Fruit fly (Drosophila melanogaster) whole organism, prepupa: ENCODE measurements around the gene dpr14.

Experiments
- CG10631 ChIP-seq: fragments of 200-800 bp; sonication (Bioruptor generic); optimal IDR thresholded peaks from 2 replicates; lab custom pipeline; 2016; ENCODE audit warnings: missing biosample characterization, missing genetic modification characterization
- CG10669 ChIP-seq: fragments of 200-800 bp; sonication (Bioruptor generic); optimal IDR thresholded peaks from 3 replicates; lab custom pipeline; 2018; ENCODE audit warnings: missing biosample characterization, mild to moderate bottlenecking, missing genetic modification characterization, moderate library complexity
- CG11294 ChIP-seq: fragments of 200-800 bp; sonication (Bioruptor generic); IDR thresholded peaks from 2 replicates; pipeline ENCODE4 v1.3.6; 2022; ENCODE audit warnings: missing biosample characterization, missing genetic modification characterization
- CG11762 ChIP-seq: fragments of 200-800 bp; sonication (Bioruptor generic); optimal IDR thresholded peaks from 3 replicates; lab custom pipeline; 2016; ENCODE audit warnings: missing biosample characterization, missing genetic modification characterization; ENCODE audit not compliant: insufficient read depth
- CG11902 ChIP-seq: fragments of 200-800 bp; sonication (Bioruptor generic); optimal IDR thresholded peaks from 3 replicates; lab custom pipeline; 2016; ENCODE audit warnings: missing biosample characterization, missing genetic modification characterization
- CG1621 ChIP-seq: fragments of 200-800 bp; sonication (Bioruptor generic); optimal IDR thresholded peaks from 3 replicates; lab custom pipeline; 2018; ENCODE audit warnings: missing biosample characterization, mild to moderate bottlenecking, missing genetic modification characterization
- CG31627 ChIP-seq: fragments of 200-800 bp; sonication (Bioruptor generic); optimal IDR thresholded peaks from 3 replicates; lab custom pipeline; 2016; ENCODE audit warnings: missing biosample characterization, missing genetic modification characterization
- CG34406 ChIP-seq: fragments of 200-800 bp; sonication (Bioruptor generic); optimal IDR thresholded peaks from 3 replicates; lab custom pipeline; 2016; ENCODE audit warnings: missing biosample characterization, missing genetic modification characterization
- CG3919 ChIP-seq: fragments of 200-800 bp; sonication (Bioruptor generic); optimal IDR thresholded peaks from 3 replicates; lab custom pipeline; 2016; ENCODE audit warnings: missing biosample characterization, missing genetic modification characterization
- CG6163 ChIP-seq: fragments of 200-800 bp; sonication (Bioruptor generic); IDR thresholded peaks from 3 replicates; pipeline ENCODE4 v1.3.6; 2022; ENCODE audit warnings: missing biosample characterization, missing genetic modification characterization
- CG6792 ChIP-seq: fragments of 200-800 bp; sonication (Bioruptor generic); optimal IDR thresholded peaks from 3 replicates; lab custom pipeline; 2016; ENCODE audit warnings: missing biosample characterization, missing genetic modification characterization
- CG6808 ChIP-seq: fragments of 200-800 bp; sonication (Bioruptor generic); optimal IDR thresholded peaks from 3 replicates; lab custom pipeline; 2017; ENCODE audit warnings: missing biosample characterization, missing genetic modification characterization, mild to moderate bottlenecking, moderate library complexity, missing genetic modification reagents
- CG6854 ChIP-seq: fragments of 200-800 bp; sonication (Bioruptor generic); optimal IDR thresholded peaks from 2 replicates; lab custom pipeline; 2017; ENCODE audit warnings: missing biosample characterization, mild to moderate bottlenecking, missing genetic modification characterization
- CG7368 ChIP-seq: fragments of 200-800 bp; sonication (Bioruptor generic); optimal IDR thresholded peaks from 3 replicates; lab custom pipeline; 2016; ENCODE audit warnings: missing biosample characterization, missing genetic modification characterization
- CG8319 ChIP-seq: fragments of 200-800 bp; sonication (Bioruptor generic); optimal IDR thresholded peaks from 3 replicates; lab custom pipeline; 2016; ENCODE audit warnings: missing biosample characterization, missing genetic modification characterization
- CG8632 ChIP-seq: fragments of 200-800 bp; sonication (Bioruptor generic); optimal IDR thresholded peaks from 3 replicates; lab custom pipeline; 2016; ENCODE audit warnings: missing biosample characterization, missing genetic modification characterization
- Eip75B ChIP-seq: fragments of 200-800 bp; sonication (Bioruptor generic); optimal IDR thresholded peaks from 3 replicates; lab custom pipeline; 2016; ENCODE audit warnings: missing biosample characterization, missing genetic modification characterization
- Eip78C ChIP-seq: fragments of 200-800 bp; sonication (Bioruptor generic); peaks from one replicate; lab custom pipeline; 2016; ENCODE audit warnings: missing biosample characterization, missing genetic modification characterization
- Ets21C ChIP-seq: fragments of 200-800 bp; sonication (Bioruptor generic); optimal IDR thresholded peaks from 3 replicates; lab custom pipeline; 2016; ENCODE audit warnings: missing biosample characterization, missing genetic modification characterization
- Ets96B ChIP-seq: fragments of 200-800 bp; optimal IDR thresholded peaks from 2 replicates; lab custom pipeline; 2019; ENCODE audit warnings: missing biosample characterization, mild to moderate bottlenecking, missing genetic modification characterization, moderate library complexity
- Gug ChIP-seq: fragments of 200-800 bp; sonication (Bioruptor generic); IDR thresholded peaks from 2 replicates; pipeline ENCODE4 v1.3.6; 2022; ENCODE audit warnings: missing biosample characterization, missing genetic modification characterization
- Hr38 ChIP-seq: sonication (Bioruptor generic); optimal IDR thresholded peaks from 2 replicates; lab custom pipeline; 2016; ENCODE audit warnings: missing biosample characterization, missing genetic modification characterization
- Hr39 ChIP-seq: fragments of 200-800 bp; sonication (Bioruptor generic); optimal IDR thresholded peaks from 2 replicates; lab custom pipeline; 2016; ENCODE audit warnings: missing biosample characterization, missing genetic modification characterization
- Hr4 ChIP-seq: fragments of 200-800 bp; sonication (Bioruptor generic); optimal IDR thresholded peaks from 3 replicates; lab custom pipeline; 2016; ENCODE audit warnings: missing biosample characterization, missing genetic modification characterization
- OdsH ChIP-seq: fragments of 200-800 bp; sonication (Bioruptor generic); optimal IDR thresholded peaks from 3 replicates; lab custom pipeline; 2016; ENCODE audit warnings: missing biosample characterization, missing genetic modification characterization
- Smox ChIP-seq: fragments of 200-800 bp; sonication (Bioruptor generic); optimal IDR thresholded peaks from 3 replicates; lab custom pipeline; 2016; ENCODE audit warnings: missing biosample characterization, missing genetic modification characterization
- Sox102F ChIP-seq: fragments of 200-800 bp; sonication (Bioruptor generic); optimal IDR thresholded peaks from 2 replicates; lab custom pipeline; 2016; ENCODE audit warnings: missing biosample characterization, mild to moderate bottlenecking, missing genetic modification characterization
- Sox14 ChIP-seq: fragments of 200-800 bp; sonication (Bioruptor generic); optimal IDR thresholded peaks from 3 replicates; lab custom pipeline; 2016; ENCODE audit warnings: missing biosample characterization, missing genetic modification characterization
- Sox15 ChIP-seq: fragments of 200-800 bp; sonication (Bioruptor generic); optimal IDR thresholded peaks from 3 replicates; lab custom pipeline; 2016; ENCODE audit warnings: missing biosample characterization, missing genetic modification characterization
- achi ChIP-seq: fragments of 200-800 bp; sonication (Bioruptor generic); optimal IDR thresholded peaks from 3 replicates; lab custom pipeline; 2016; ENCODE audit warnings: missing biosample characterization, missing genetic modification characterization
- acj6 ChIP-seq: fragments of 200-800 bp; sonication (Bioruptor generic); optimal IDR thresholded peaks from 3 replicates; lab custom pipeline; 2016; ENCODE audit warnings: missing biosample characterization, missing genetic modification characterization
- dsx ChIP-seq: fragments of 200-800 bp; optimal IDR thresholded peaks from 3 replicates; lab custom pipeline; 2019; ENCODE audit warnings: missing biosample characterization, mild to moderate bottlenecking, missing genetic modification characterization, moderate library complexity; ENCODE audit not compliant: poor library complexity, severe bottlenecking
- eg ChIP-seq: fragments of 200-800 bp; sonication (Bioruptor generic); IDR thresholded peaks from 3 replicates; pipeline ENCODE4 v1.3.6; 2022; ENCODE audit warnings: missing biosample characterization, missing genetic modification characterization
- esn ChIP-seq: fragments of 200-800 bp; sonication (Bioruptor generic); optimal IDR thresholded peaks from 2 replicates; lab custom pipeline; 2016; ENCODE audit warnings: missing biosample characterization, mild to moderate bottlenecking, missing genetic modification characterization, moderate library complexity
- fd59A ChIP-seq: fragments of 200-800 bp; sonication (Bioruptor generic); optimal IDR thresholded peaks from 2 replicates; lab custom pipeline; 2017; ENCODE audit warnings: missing biosample characterization, mild to moderate bottlenecking, missing genetic modification characterization, missing genetic modification reagents
- fd85E ChIP-seq: fragments of 200-800 bp; sonication (Bioruptor generic); optimal IDR thresholded peaks from 3 replicates; lab custom pipeline; 2016; ENCODE audit warnings: missing biosample characterization, missing genetic modification characterization
- fkh ChIP-seq: fragments of 200-800 bp; sonication (Bioruptor generic); optimal IDR thresholded peaks from 3 replicates; lab custom pipeline; 2017; ENCODE audit warnings: missing biosample characterization, mild to moderate bottlenecking, missing genetic modification characterization, moderate library complexity
- net ChIP-seq: fragments of 200-800 bp; sonication (Bioruptor generic); optimal IDR thresholded peaks from 3 replicates; lab custom pipeline; 2016; ENCODE audit warnings: missing biosample characterization, missing genetic modification characterization
- pdm3 ChIP-seq: fragments of 200-800 bp; sonication (Bioruptor generic); optimal IDR thresholded peaks from 3 replicates; lab custom pipeline; 2016; ENCODE audit warnings: missing biosample characterization, missing genetic modification characterization
- salr ChIP-seq, 2 experiments: fragments of 200-800 bp; sonication (Bioruptor generic); optimal IDR thresholded peaks; 3 replicates each; lab custom pipeline; 2016 to 2018; ENCODE audit warnings: missing biosample characterization in 2 of 2, missing genetic modification characterization in 2 of 2, mild to moderate bottlenecking in 1 of 2
- ss ChIP-seq, 2 experiments: fragments of 200-800 bp; sonication (Bioruptor generic); optimal IDR thresholded peaks; 2 replicates in 1 of 2; 3 replicates in 1 of 2; lab custom pipeline; 2017 to 2018; ENCODE audit warnings: mild to moderate bottlenecking in 2 of 2, missing biosample characterization in 2 of 2, missing genetic modification characterization in 2 of 2, moderate library complexity in 1 of 2
- svp ChIP-seq: fragments of 200-800 bp; sonication (Bioruptor generic); peaks from one replicate; lab custom pipeline; 2016; ENCODE audit warnings: missing biosample characterization, missing genetic modification characterization
- topi ChIP-seq: fragments of 200-800 bp; sonication (Bioruptor generic); optimal IDR thresholded peaks from 3 replicates; lab custom pipeline; 2016; ENCODE audit warnings: missing biosample characterization, missing genetic modification characterization

dpr14 gene

dm6 chrX:7937588-7938481 lies 29.7 kb upstream of the dpr14 start (continued):
- peak; percentile 62 for TF ChIP-seq Ets96B
- TF ChIP-seq Hr4 (GFP tag; lab: Kevin White, UChicago) = peak; percentile 88
- TF ChIP-seq achi (GFP tag; lab: Kevin White, UChicago) = peak; percentile 83
- peak; percentile 83 for TF ChIP-seq Ets21C
- peak; percentile 56 for TF ChIP-seq dsx (GFP tag; lab: Kevin White, UChicago)
- peak; percentile 81 for TF ChIP-seq CG11294 (GFP tag; lab: Robert Waterston, UW)
- peak; percentile 64 for TF ChIP-seq CG11902
- peak; percentile 84 for TF ChIP-seq Eip75B (GFP tag; lab: Kevin White, UChicago)
- peak; percentile 86 for TF ChIP-seq pdm3 (GFP tag; lab: Kevin White, UChicago)
- peak; percentile 80 for TF ChIP-seq CG8632 (GFP tag; lab: Kevin White, UChicago)

dm6 chrX:7935798-7936572 lies 27.9 kb upstream of the dpr14 start, which contains the start of gene Ubr3:
Ubr3 (plus strand) TSS chrX:7935896.
- TF ChIP-seq ss (GFP tag; optimal IDR thresholded peaks at IDR 0.05; lab: Kevin White, UChicago) = peak; percentile 28 to 47
- TF ChIP-seq CG8632 (GFP tag; lab: Kevin White, UChicago) = no peak
- no peak for TF ChIP-seq CG11294 (GFP tag; lab: Robert Waterston, UW)
- peak; percentile 50 for TF ChIP-seq Eip78C (GFP tag; lab: Kevin White, UChicago)
- TF ChIP-seq Sox14 = peak; percentile 36
- no peak for TF ChIP-seq eg (GFP tag; lab: Robert Waterston, UW)
- 0 out of 3 replicates have a peak, but pooled peaks have one; percentile 23 for TF ChIP-seq CG6163 (GFP tag; lab: Robert Waterston, UW)
- peak; percentile 8 for TF ChIP-seq CG3919 (GFP tag; lab: Kevin White, UChicago)
- no peak for TF ChIP-seq CG6792 (GFP tag; lab: Kevin White, UChicago)
- peak; percentile 5 for TF ChIP-seq esn (GFP tag; lab: Kevin White, UChicago)
- TF ChIP-seq CG6808 = peak; percentile 10
- no peak for TF ChIP-seq Eip75B (GFP tag; lab: Kevin White, UChicago)
- peak; percentile 1 for TF ChIP-seq CG31627 (GFP tag; lab: Kevin White, UChicago)
- peak; percentile 76 for TF ChIP-seq svp
- TF ChIP-seq Hr39 (GFP tag; lab: Kevin White, UChicago) = no peak
- TF ChIP-seq fkh (GFP tag; lab: Kevin White, UChicago) = peak; percentile 25

dm6 chrX:7934679-7935078 lies 26.6 kb upstream of the dpr14 start, which contains the start of gene RpS14b:
RpS14b (plus strand) TSS chrX:7934898.
- TF ChIP-seq Eip75B (GFP tag; lab: Kevin White, UChicago) (peak; percentile 36), fd85E (GFP tag; lab: Kevin White, UChicago) (peak; percentile 11), Smox (GFP tag; lab: Kevin White, UChicago) (peak; percentile 55), CG6854 (GFP tag; lab: Kevin White, UChicago) (peak; percentile 71), CG34406 (GFP tag; lab: Kevin White, UChicago) (peak; percentile 63), pdm3 (GFP tag; lab: Kevin White, UChicago) (peak; percentile 54), fd59A (peak; percentile 39), topi (GFP tag; lab: Kevin White, UChicago) (peak; percentile 71), OdsH (peak; percentile 56), dsx (GFP tag; lab: Kevin White, UChicago) (peak; percentile 8), Hr38 (no peak), Sox15 (GFP tag; lab: Kevin White, UChicago) (no peak), CG10669 (GFP tag; lab: Kevin White, UChicago) (peak; percentile 28), CG8319 (GFP tag; lab: Kevin White, UChicago) (peak; percentile 18), CG10631 (GFP tag; lab: Kevin White, UChicago) (peak; percentile 44), ss (GFP tag; optimal IDR thresholded peaks at IDR 0.05; lab: Kevin White, UChicago) (peak; percentile 59 to 70), Sox102F (peak; percentile 58), CG1621 (tag; lab: Kevin White, UChicago) (peak; percentile 54), esn (GFP tag; lab: Kevin White, UChicago) (peak; percentile 77), Gug (GFP tag; lab: Robert Waterston, UW) (no peak; the same call in 1 of the 2 replicates), CG11762 (GFP tag; lab: Kevin White, UChicago) (no peak), CG6163 (GFP tag; lab: Robert Waterston, UW) (peak; percentile 81), net (GFP tag; lab: Kevin White, UChicago) (peak; percentile 67), acj6 (GFP tag; lab: Kevin White, UChicago) (peak; percentile 25), Hr4 (GFP tag; lab: Kevin White, UChicago) (no peak), CG31627 (GFP tag; lab: Kevin White, UChicago) (peak; percentile 59), CG7368 (GFP tag; lab: Kevin White, UChicago) (peak; percentile 70), salr (GFP tag; optimal IDR thresholded peaks at IDR 0.05; lab: Kevin White, UChicago) (peak; percentile 4 to 57)
